Worm (Caenorhabditis elegans) whole organism, young adult: ENCODE measurements around the gene R05G6.9.
"Not testable (repeated sequence)": the region's sequence is repeated elsewhere in the genome, so short reads cannot be mapped to it uniquely, and the experiment has no call there.

Experiments used
- F23B12.7 ChIP-seq: sonication (generic microtip); optimal IDR thresholded peaks from 2 replicates; lab custom pipeline; 2017; ENCODE audit warnings: missing genetic modification characterization, mild to moderate bottlenecking, missing compliant biosample characterization, antibody characterized with exemption, moderate library complexity; ENCODE audit not compliant: insufficient read depth
- F37B4.10 ChIP-seq: fragments of 200-800 bp; sonication (Bioruptor generic); IDR thresholded peaks from 2 replicates; pipeline ENCODE4 v1.3.6; 2022; ENCODE audit warnings: missing genetic modification characterization, missing compliant biosample characterization
- F55B11.4 ChIP-seq: sonication (generic microtip); optimal IDR thresholded peaks from 2 replicates; lab custom pipeline; 2016; ENCODE audit warnings: missing compliant biosample characterization, missing genetic modification characterization, borderline replicate concordance; ENCODE audit not compliant: insufficient read depth
- F57A8.1 ChIP-seq: fragments of 200-800 bp; sonication (Bioruptor generic); optimal IDR thresholded peaks from 2 replicates; lab custom pipeline; 2018; ENCODE audit warnings: mild to moderate bottlenecking, missing genetic modification characterization, moderate library complexity, missing compliant biosample characterization
- F57C9.4 ChIP-seq: sonication (generic microtip); optimal IDR thresholded peaks from 2 replicates; lab custom pipeline; 2017; ENCODE audit warnings: mild to moderate bottlenecking, missing genetic modification characterization, missing compliant biosample characterization
- Y67H2A.10 ChIP-seq: fragments of 200-800 bp; sonication (Bioruptor generic); conservative IDR thresholded peaks from 2 replicates; pipeline ENCODE4 v1.3.6; 2022; ENCODE audit warnings: missing genetic modification reagents, missing genetic modification characterization, missing compliant biosample characterization
- Y95B8A.8 ChIP-seq: fragments of 200-800 bp; sonication (Bioruptor generic); IDR thresholded peaks from 2 replicates; pipeline ENCODE4 v1.3.6; 2022; ENCODE audit warnings: missing genetic modification reagents, missing genetic modification characterization, missing compliant biosample characterization
- ZK185.1 ChIP-seq: sonication (generic microtip); optimal IDR thresholded peaks from 2 replicates; lab custom pipeline; 2016; ENCODE audit warnings: mild to moderate bottlenecking, missing genetic modification characterization, missing compliant biosample characterization; ENCODE audit not compliant: poor library complexity, severe bottlenecking
- atf-7 ChIP-seq: sonication (generic microtip); optimal IDR thresholded peaks from 2 replicates; lab custom pipeline; 2017; ENCODE audit warnings: mild to moderate bottlenecking, missing genetic modification characterization, missing compliant biosample characterization
- attf-5 ChIP-seq: fragments of 200-800 bp; sonication (Bioruptor generic); optimal IDR thresholded peaks from 2 replicates; lab custom pipeline; 2018; ENCODE audit warnings: mild to moderate bottlenecking, missing genetic modification characterization, missing compliant biosample characterization
- bed-2 ChIP-seq: fragments of 200-800 bp; sonication (Bioruptor generic); IDR thresholded peaks from 2 replicates; pipeline ENCODE4 v1.3.6; 2022; ENCODE audit warnings: missing genetic modification reagents, missing genetic modification characterization, missing compliant biosample characterization
- cebp-1 ChIP-seq, 2 experiments: fragments of 200-800 bp in 1 of 2; sonication (Bioruptor generic) in 1 of 2; sonication (generic microtip) in 1 of 2; IDR thresholded peaks in 1 of 2; optimal IDR thresholded peaks in 1 of 2; 2 replicates each; pipeline versions ENCODE4 v1.3.6 to Lab custom; 2017 to 2022; ENCODE audit warnings: missing compliant biosample characterization in 2 of 2, missing genetic modification characterization in 2 of 2, mild to moderate bottlenecking in 1 of 2, missing genetic modification reagents in 1 of 2, moderate library complexity in 1 of 2
- ceh-100 ChIP-seq: fragments of 200-800 bp; sonication (Bioruptor generic); IDR thresholded peaks from 2 replicates; pipeline ENCODE4 v1.3.6; 2022; ENCODE audit warnings: missing genetic modification reagents, missing genetic modification characterization, missing compliant biosample characterization
- ceh-40 ChIP-seq: fragments of 200-800 bp; sonication (Bioruptor generic); IDR thresholded peaks from 2 replicates; pipeline ENCODE4 v1.3.6; 2022; ENCODE audit warnings: missing genetic modification characterization, missing compliant biosample characterization
- ceh-91 ChIP-seq: fragments of 200-800 bp; sonication (Bioruptor generic); IDR thresholded peaks from 2 replicates; pipeline ENCODE4 v1.3.6; 2022; ENCODE audit warnings: missing genetic modification reagents, missing genetic modification characterization, missing compliant biosample characterization
- chd-7 ChIP-seq: sonication (generic microtip); optimal IDR thresholded peaks from 2 replicates; lab custom pipeline; 2016; ENCODE audit warnings: mild to moderate bottlenecking, missing genetic modification characterization, moderate library complexity, missing compliant biosample characterization
- dox-1 ChIP-seq: fragments of 200-800 bp; sonication (Bioruptor generic); IDR thresholded peaks from 2 replicates; pipeline ENCODE4 v1.3.6; 2022; ENCODE audit warnings: missing genetic modification reagents, missing genetic modification characterization, missing compliant biosample characterization
- dpff-1 ChIP-seq: sonication (generic microtip); optimal IDR thresholded peaks from 2 replicates; lab custom pipeline; 2017; ENCODE audit warnings: mild to moderate bottlenecking, missing genetic modification characterization, missing compliant biosample characterization
- egl-18 ChIP-seq: fragments of 200-800 bp; sonication (Bioruptor generic); IDR thresholded peaks from 2 replicates; pipeline ENCODE4 v1.3.6; 2022; ENCODE audit warnings: missing genetic modification reagents, missing genetic modification characterization, missing compliant biosample characterization
- egl-44 ChIP-seq: fragments of 200-800 bp; sonication (Bioruptor generic); IDR thresholded peaks from 2 replicates; pipeline ENCODE4 v1.3.6; 2022; ENCODE audit warnings: missing genetic modification reagents, missing genetic modification characterization, missing compliant biosample characterization
- gei-17 ChIP-seq: fragments of 200-800 bp; sonication (Bioruptor generic); optimal IDR thresholded peaks from 2 replicates; lab custom pipeline; 2018; ENCODE audit warnings: mild to moderate bottlenecking, missing genetic modification characterization, missing compliant biosample characterization
- hsf-1 ChIP-seq: fragments of 200-800 bp; sonication (Bioruptor generic); IDR thresholded peaks from 2 replicates; pipeline ENCODE4 v1.3.6; 2022; ENCODE audit warnings: missing genetic modification reagents, missing genetic modification characterization, missing compliant biosample characterization
- let-526 ChIP-seq: fragments of 200-800 bp; sonication (Bioruptor generic); IDR thresholded peaks from 2 replicates; pipeline ENCODE4 v1.3.6; 2022; ENCODE audit warnings: missing genetic modification reagents, missing genetic modification characterization, missing compliant biosample characterization
- madf-3 ChIP-seq: fragments of 200-800 bp; sonication (Bioruptor generic); IDR thresholded peaks from 2 replicates; pipeline ENCODE4 v1.3.6; 2022; ENCODE audit warnings: missing genetic modification reagents, missing genetic modification characterization, missing compliant biosample characterization
- madf-6 ChIP-seq: fragments of 200-800 bp; sonication (Bioruptor generic); IDR thresholded peaks from 2 replicates; pipeline ENCODE4 v1.3.6; 2022; ENCODE audit warnings: missing genetic modification reagents, missing genetic modification characterization, missing compliant biosample characterization
- mcd-1 ChIP-seq: fragments of 200-800 bp; sonication (Bioruptor generic); IDR thresholded peaks from 2 replicates; pipeline ENCODE4 v1.3.6; 2022; ENCODE audit warnings: missing genetic modification reagents, missing genetic modification characterization, missing compliant biosample characterization
- nhr-179 ChIP-seq: sonication (generic microtip); optimal IDR thresholded peaks from 2 replicates; lab custom pipeline; 2016; ENCODE audit warnings: mild to moderate bottlenecking, missing genetic modification characterization, missing compliant biosample characterization
- nhr-27 ChIP-seq: fragments of 200-800 bp; sonication (Bioruptor generic); optimal IDR thresholded peaks from 2 replicates; lab custom pipeline; 2018; ENCODE audit warnings: mild to moderate bottlenecking, missing genetic modification characterization, moderate library complexity, missing compliant biosample characterization
- nhr-80 ChIP-seq: sonication (generic microtip); optimal IDR thresholded peaks from 2 replicates; lab custom pipeline; 2016; ENCODE audit warnings: missing genetic modification characterization, missing compliant biosample characterization
- nhr-90 ChIP-seq: sonication (generic microtip); optimal IDR thresholded peaks from 2 replicates; lab custom pipeline; 2016; ENCODE audit warnings: missing genotype, mild to moderate bottlenecking, missing genetic modification characterization, missing compliant biosample characterization
- sea-2 ChIP-seq: fragments of 200-800 bp; sonication (Bioruptor generic); IDR thresholded peaks from 2 replicates; pipeline ENCODE4 v1.3.6; 2022; ENCODE audit warnings: missing genetic modification characterization, missing compliant biosample characterization
- snpc-4 ChIP-seq, 5 experiments: fragments of 150-350 bp in 1 of 5; sonication (generic microtip) in 4 of 5; optimal IDR thresholded peaks; 2 replicates each; lab custom pipeline; 2014 to 2018; ENCODE audit warnings: missing genetic modification characterization in 5 of 5, missing biosample characterization in 3 of 5, antibody characterized with exemption in 2 of 5, mild to moderate bottlenecking in 2 of 5, missing compliant biosample characterization in 2 of 5, missing genotype in 2 of 5, moderate library complexity in 2 of 5, missing genetic modification reagents in 1 of 5
- somi-1 ChIP-seq: fragments of 200-800 bp; sonication (Bioruptor generic); optimal IDR thresholded peaks from 2 replicates; lab custom pipeline; 2018; ENCODE audit warnings: mild to moderate bottlenecking, missing genetic modification characterization, missing compliant biosample characterization
- tbp1 ChIP-seq: fragments of 200-800 bp; sonication (Bioruptor generic); optimal IDR thresholded peaks from 2 replicates; lab custom pipeline; 2018; ENCODE audit warnings: mild to moderate bottlenecking, missing genetic modification characterization, missing compliant biosample characterization
- tlf-1 ChIP-seq: fragments of 200-800 bp; sonication (Bioruptor generic); optimal IDR thresholded peaks from 2 replicates; lab custom pipeline; 2018; ENCODE audit warnings: mild to moderate bottlenecking, missing genetic modification characterization, missing compliant biosample characterization
- unc-130 ChIP-seq: sonication (generic microtip); optimal IDR thresholded peaks from 2 replicates; lab custom pipeline; 2016; ENCODE audit warnings: missing genetic modification reagents, missing genetic modification characterization, missing compliant biosample characterization
- unc-62 ChIP-seq: fragments of 150-350 bp; optimal IDR thresholded peaks from 2 replicates; lab custom pipeline; 2014; ENCODE audit warnings: missing biosample characterization, missing genetic modification reagents, missing genetic modification characterization
- xnd-1 ChIP-seq: sonication (generic microtip); optimal IDR thresholded peaks from 2 replicates; lab custom pipeline; 2016; ENCODE audit warnings: missing genotype, missing genetic modification reagents, missing genetic modification characterization, missing compliant biosample characterization
- zfh-2 ChIP-seq: fragments of 200-800 bp; sonication (Bioruptor generic); conservative IDR thresholded peaks from 2 replicates; pipeline ENCODE4 v1.3.6; 2022; ENCODE audit warnings: missing genetic modification reagents, missing genetic modification characterization, missing compliant biosample characterization
- ztf-22 ChIP-seq: fragments of 200-800 bp; sonication (Bioruptor generic); optimal IDR thresholded peaks from 2 replicates; lab custom pipeline; 2018; ENCODE audit warnings: mild to moderate bottlenecking, missing genetic modification characterization, moderate library complexity, missing compliant biosample characterization
- ztf-3 ChIP-seq: fragments of 200-800 bp; sonication (Bioruptor generic); optimal IDR thresholded peaks from 2 replicates; lab custom pipeline; 2018; ENCODE audit warnings: mild to moderate bottlenecking, missing genetic modification characterization, missing compliant biosample characterization

R05G6.9 gene

ce11 chrIV:7516167-7516566 is at the start of gene R05G6.9, which contains the start of gene R05G6.3:
Gene R05G6.9 (minus strand): TSS chrIV:7516267.
Gene R05G6.3 (plus strand): TSS chrIV:7516552.
- no peak for TF ChIP-seq chd-7 (tag; lab: Kevin White, UChicago)
- no peak for TF ChIP-seq Y95B8A.8 (GFP tag; lab: Robert Waterston, UW)
- no peak for TF ChIP-seq ceh-40 (GFP tag; lab: Robert Waterston, UW)
- TF ChIP-seq hsf-1, result no peak
- no peak for TF ChIP-seq F57C9.4
- no peak for TF ChIP-seq madf-6
- no peak for TF ChIP-seq ZK185.1 (tag; lab: Kevin White, UChicago)
- no peak for TF ChIP-seq F55B11.4 (tag; lab: Kevin White, UChicago)
- TF ChIP-seq sea-2 (GFP tag; lab: Robert Waterston, UW), result no peak
- TF ChIP-seq atf-7 (tag; lab: Kevin White, UChicago), result no peak
- TF ChIP-seq nhr-27 (tag; lab: Kevin White, UChicago), result no peak
- no peak for TF ChIP-seq Y67H2A.10
- no peak for TF ChIP-seq egl-44 (GFP tag; lab: Robert Waterston, UW)
- no peak for TF ChIP-seq gei-17
- TF ChIP-seq, all 124 proteins: peak for 0

- not testable (repeated sequence) for TF ChIP-seq hsf-1; Y67H2A.10; F55B11.4 (tag; lab: Kevin White, UChicago)
- TF ChIP-seq, all 124 proteins: peak for 0; not testable (repeated sequence) for 124
These were observed 47.8 kb upstream of the R05G6.9 start, which contains the start of gene F32E10.9 for ce11 chrIV:7563850-7564249. Gene F32E10.9 (minus strand): TSS chrIV:7563950.

- TF ChIP-seq F57A8.1 (GFP tag; lab: Kevin White, UChicago), result no peak
- TF ChIP-seq somi-1, result no peak
- no peak for TF ChIP-seq unc-130 (GFP tag; lab: Kevin White, UChicago)
- no peak for TF ChIP-seq cebp-1 (GFP tag; IDR thresholded peaks at IDR 0.05; lab: Robert Waterston, UW)
- peak; percentile 75 for TF ChIP-seq cebp-1 (tag; optimal IDR thresholded peaks at IDR 0.05; lab: Kevin White, UChicago)
- no peak for TF ChIP-seq F55B11.4 (tag; lab: Kevin White, UChicago)
- no peak for TF ChIP-seq tbp1 (GFP tag; lab: Kevin White, UChicago)
- TF ChIP-seq nhr-80, result peak; percentile 12
- TF ChIP-seq attf-5 (GFP tag; lab: Kevin White, UChicago), result peak; percentile 86
- 0 out of 2 replicates have a peak, but pooled peaks have one; percentile 44 for TF ChIP-seq mcd-1
- no peak for TF ChIP-seq xnd-1 (tag; lab: Kevin White, UChicago)
- peak; percentile 81 for TF ChIP-seq madf-3 (GFP tag; lab: Robert Waterston, UW)
- no peak for TF ChIP-seq unc-62 (GFP tag; lab: Kevin White, UChicago)
- TF ChIP-seq let-526, result no peak
- peak; percentile 78 for TF ChIP-seq F23B12.7
- TF ChIP-seq dox-1 (GFP tag; lab: Robert Waterston, UW), result peak; percentile 28; the same call in 1 of the 2 replicates
- peak; percentile 56; the same call in 1 of the 2 replicates for TF ChIP-seq ceh-100 (GFP tag; lab: Robert Waterston, UW)
- TF ChIP-seq snpc-4 (GFP tag; optimal IDR thresholded peaks at IDR 0.05; lab: Kevin White, UChicago), result no peak
- TF ChIP-seq snpc-4 (tag; optimal IDR thresholded peaks at IDR 0.05; lab: Kevin White, UChicago), result peak in 1 of 4 experiments; percentile 63
These were observed 45.6 kb upstream of the R05G6.9 start, which contains the start of gene ima-3 for ce11 chrIV:7561614-7562142. Gene ima-3 (minus strand): TSS chrIV:7561664.

ce11 chrIV:7559237-7559636 is 43.2 kb upstream of the R05G6.9 start:
- TF ChIP-seq bed-2 (GFP tag; lab: Robert Waterston, UW) (no peak), dpff-1 (tag; lab: Kevin White, UChicago) (no peak), ceh-91 (GFP tag; lab: Robert Waterston, UW) (no peak), ztf-22 (no peak), egl-18 (no peak), madf-6 (peak; percentile 21; the same call in 1 of the 2 replicates), Y67H2A.10 (no peak), nhr-27 (tag; lab: Kevin White, UChicago) (no peak), F23B12.7 (no peak), ztf-3 (GFP tag; lab: Kevin White, UChicago) (no peak), F55B11.4 (tag; lab: Kevin White, UChicago) (no peak), nhr-90 (tag; lab: Kevin White, UChicago) (no peak), zfh-2 (GFP tag; lab: Robert Waterston, UW) (no peak), tlf-1 (GFP tag; lab: Kevin White, UChicago) (peak; percentile 7), F37B4.10 (GFP tag; lab: Robert Waterston, UW) (no peak), nhr-179 (tag; lab: Kevin White, UChicago) (no peak)
